Worm (Caenorhabditis elegans) whole organism, L1 larva: Measurements from ENCODE around the gene Y53G8AL.4.

Source experiments
- C04F5.9 ChIP-seq: sonication (generic microtip); optimal IDR thresholded peaks from 2 replicates; lab custom pipeline; 2016; ENCODE audit warnings: missing genetic modification characterization, missing compliant biosample characterization
- alr-1 ChIP-seq: fragments of 200-800 bp; sonication (Bioruptor generic); optimal IDR thresholded peaks from 2 replicates; lab custom pipeline; 2018; ENCODE audit warnings: borderline replicate concordance, mild to moderate bottlenecking, missing genetic modification characterization, missing compliant biosample characterization
- elt-3 ChIP-seq, 6 experiments: fragments of 150-350 bp in 1 of 6; sonication (generic microtip); optimal IDR thresholded peaks; 2 replicates each; lab custom pipeline; 2017 to 2018; ENCODE audit warnings: missing biosample characterization in 6 of 6, missing genetic modification characterization in 6 of 6, inconsistent platforms in 1 of 6
- irx-1 ChIP-seq: sonication (generic microtip); optimal IDR thresholded peaks from 2 replicates; lab custom pipeline; 2016; ENCODE audit warnings: missing genetic modification characterization, missing compliant biosample characterization
- lin-15B ChIP-seq: fragments of 150-350 bp; sonication (generic microtip); optimal IDR thresholded peaks from 3 replicates; lab custom pipeline; 2014; ENCODE audit warnings: missing biosample characterization, missing genetic modification characterization
- lin-35 ChIP-seq, 2 experiments: fragments of 150-350 bp; optimal IDR thresholded peaks; 2 replicates each; lab custom pipeline; 2014; ENCODE audit warnings: missing biosample characterization in 2 of 2, missing genetic modification characterization in 2 of 2, missing genetic modification reagents in 2 of 2
- mdl-1 ChIP-seq, 2 experiments: fragments of 150-350 bp; optimal IDR thresholded peaks; 2 replicates each; lab custom pipeline; 2014 to 2017; ENCODE audit warnings: missing biosample characterization in 2 of 2, missing genetic modification characterization in 2 of 2, inconsistent platforms in 1 of 2
- nhr-85 ChIP-seq: sonication (generic microtip); peaks from one replicate; lab custom pipeline; 2016; ENCODE audit warnings: missing genetic modification characterization, inconsistent platforms, missing compliant biosample characterization

DNA sequence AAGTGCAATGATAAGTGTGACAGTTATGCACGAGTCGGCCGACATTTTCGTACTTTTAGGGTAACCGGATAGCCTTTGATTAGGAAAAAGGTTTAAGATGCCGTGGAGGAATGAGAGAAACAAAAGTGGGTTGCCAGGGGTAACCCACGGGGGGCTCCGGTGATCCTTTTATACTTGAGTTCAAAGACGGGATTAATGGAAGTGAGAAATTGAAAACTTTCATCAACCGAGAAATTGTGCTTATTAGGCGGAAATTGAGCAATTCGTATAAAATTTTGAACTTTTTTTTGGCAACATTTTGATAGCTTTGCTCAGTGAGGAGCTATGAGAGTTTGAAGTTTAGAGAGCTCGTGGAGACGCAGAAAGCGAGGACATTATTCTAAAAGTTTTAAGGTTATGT lies 5.1 kb upstream of the Y53G8AL.4 start, which contains the start of gene Y53G8AM.4:
- TF ChIP-seq lin-35 (GFP tag; optimal IDR thresholded peaks at IDR 0.05; lab: Kevin White, UChicago): no peak
- no peak for TF ChIP-seq alr-1 (tag; lab: Kevin White, UChicago)
- no peak for TF ChIP-seq C04F5.9
- TF ChIP-seq elt-3 (tag; optimal IDR thresholded peaks at IDR 0.05; lab: Kevin White, UChicago): no peak
- no peak for TF ChIP-seq mdl-1 (tag; optimal IDR thresholded peaks at IDR 0.05; lab: Kevin White, UChicago)
- TF ChIP-seq lin-15B: no peak
- no peak for TF ChIP-seq irx-1
- no peak for TF ChIP-seq nhr-85 (tag; lab: Kevin White, UChicago)
